Comparison of ENCODE assay signal across 6 fruit fly cellular contexts in genomic region chr3L:17971067-17971772, dm6.
TF ChIP-seq lines count a peak whose summit lies in the region.

No protein-coding gene starts in this region.

- TF ChIP-seq CTCF in whole organism, embryonic (GFP tag; optimal IDR thresholded peaks at IDR 0.05; lab: Kevin White, UChicago): no peak

TF ChIP-seq in whole organism, 6 proteins besides CTCF, POLR2A, EP300 and RAD21:
- TF ChIP-seq Dll (optimal IDR thresholded peaks at IDR 0.05; lab: Kevin White, UChicago) (peak; percentile 87), psq (optimal IDR thresholded peaks at IDR 0.05; lab: Kevin White, UChicago) (no peak), EcR (GFP tag; optimal IDR thresholded peaks at IDR 0.05; lab: Kevin White, UChicago) (peak; percentile 99)

TF ChIP-seq in whole organism, adult, 20 proteins besides CTCF, POLR2A, EP300 and RAD21 (continues in another document):
- TF ChIP-seq tj (GFP tag; optimal IDR thresholded peaks at IDR 0.05; lab: Kevin White, UChicago) (peak; percentile 72), CG11617 (GFP tag; optimal IDR thresholded peaks at IDR 0.05; lab: Kevin White, UChicago) (no peak), bab1 (GFP tag; optimal IDR thresholded peaks at IDR 0.05; lab: Kevin White, UChicago) (peak; percentile 43), Hr96 (GFP tag; optimal IDR thresholded peaks at IDR 0.05; lab: Kevin White, UChicago) (no peak), ovo (GFP tag; optimal IDR thresholded peaks at IDR 0.05; lab: Kevin White, UChicago) (no peak), Crg-1 (GFP tag; optimal IDR thresholded peaks at IDR 0.05; lab: Kevin White, UChicago) (no peak), Clk (GFP tag; optimal IDR thresholded peaks at IDR 0.05; lab: Kevin White, UChicago) (no peak), toe (GFP tag; optimal IDR thresholded peaks at IDR 0.05; lab: Kevin White, UChicago) (no peak), cnc (optimal IDR thresholded peaks at IDR 0.05; lab: Kevin White, UChicago) (no peak), CG14711 (tag; optimal IDR thresholded peaks at IDR 0.05; lab: Kevin White, UChicago) (no peak), CG7101 (tag; optimal IDR thresholded peaks at IDR 0.05; lab: Kevin White, UChicago) (peak; percentile 14), CG7045 (GFP tag; optimal IDR thresholded peaks at IDR 0.05; lab: Kevin White, UChicago) (peak; percentile 45), CG5204 (GFP tag; optimal IDR thresholded peaks at IDR 0.05; lab: Kevin White, UChicago) (no peak), CG1620 (GFP tag; optimal IDR thresholded peaks at IDR 0.05; lab: Kevin White, UChicago) (no peak), CG12768 (GFP tag; optimal IDR thresholded peaks at IDR 0.05; lab: Kevin White, UChicago) (peak; percentile 70), Mnt (GFP tag; optimal IDR thresholded peaks at IDR 0.05; lab: Kevin White, UChicago) (no peak), pad (GFP tag; optimal IDR thresholded peaks at IDR 0.05; lab: Kevin White, UChicago) (peak; percentile 42), cic (GFP tag; optimal IDR thresholded peaks at IDR 0.05; lab: Kevin White, UChicago) (peak; percentile 27)

TF ChIP-seq in whole organism, embryonic, 481 proteins besides CTCF, POLR2A, EP300 and RAD21 (continues in another document):
- peak; percentile 65 for TF ChIP-seq jing (GFP tag; optimal IDR thresholded peaks at IDR 0.05; lab: Kevin White, UChicago)
- TF ChIP-seq CG9727 (GFP tag; optimal IDR thresholded peaks at IDR 0.05; lab: Kevin White, UChicago): no peak
- no peak for TF ChIP-seq Dll (GFP tag; IDR thresholded peaks at IDR 0.05; lab: Robert Waterston, UW; ENCODE audit: partially characterized antibody)
- peak; percentile 50 for TF ChIP-seq PHDP (tag; optimal IDR thresholded peaks at IDR 0.05; lab: Kevin White, UChicago)
- no peak for TF ChIP-seq CG12942 (GFP tag; optimal IDR thresholded peaks at IDR 0.05; lab: Kevin White, UChicago)
- TF ChIP-seq Trl (optimal IDR thresholded peaks at IDR 0.05; lab: Kevin White, UChicago): peak; percentile 64 to 76
- TF ChIP-seq Trl (GFP tag; optimal IDR thresholded peaks at IDR 0.05; lab: Kevin White, UChicago): no peak
- no peak for TF ChIP-seq trh (GFP tag; optimal IDR thresholded peaks at IDR 0.05; lab: Kevin White, UChicago)
- TF ChIP-seq Dref (GFP tag; IDR thresholded peaks at IDR 0.05; lab: Robert Waterston, UW): no peak
- TF ChIP-seq sug (tag; optimal IDR thresholded peaks at IDR 0.05; lab: Kevin White, UChicago): peak; percentile 91
- peak; percentile 48 for TF ChIP-seq twi (tag; optimal IDR thresholded peaks at IDR 0.05; lab: Kevin White, UChicago)
- no peak for TF ChIP-seq NfI (GFP tag; optimal IDR thresholded peaks at IDR 0.05; lab: Kevin White, UChicago)
- no peak for TF ChIP-seq psq (GFP tag; optimal IDR thresholded peaks at IDR 0.05; lab: Kevin White, UChicago)
- no peak for TF ChIP-seq CG4617 (GFP tag; optimal IDR thresholded peaks at IDR 0.05; lab: Kevin White, UChicago; ENCODE audit: borderline replicate concordance)
- no peak for TF ChIP-seq D19B (GFP tag; optimal IDR thresholded peaks at IDR 0.05; lab: Kevin White, UChicago)
- no peak for TF ChIP-seq CHES-1-like (GFP tag; optimal IDR thresholded peaks at IDR 0.05; lab: Kevin White, UChicago)
- TF ChIP-seq B-H2 (GFP tag; optimal IDR thresholded peaks at IDR 0.05; lab: Kevin White, UChicago): peak; percentile 23
- no peak for TF ChIP-seq btn (GFP tag; optimal IDR thresholded peaks at IDR 0.05; lab: Kevin White, UChicago)
- no peak for TF ChIP-seq h (optimal IDR thresholded peaks at IDR 0.05; lab: Kevin White, UChicago)

TF ChIP-seq in whole organism, prepupa, 60 proteins besides CTCF, POLR2A, EP300 and RAD21 (continues in another document):
- TF ChIP-seq Lpt (GFP tag; optimal IDR thresholded peaks at IDR 0.05; lab: Kevin White, UChicago): peak; percentile 85
- no peak for TF ChIP-seq dac (GFP tag; optimal IDR thresholded peaks at IDR 0.05; lab: Kevin White, UChicago)
- peak; percentile 78 for TF ChIP-seq svp (GFP tag; lab: Kevin White, UChicago)
- TF ChIP-seq CG11902 (GFP tag; optimal IDR thresholded peaks at IDR 0.05; lab: Kevin White, UChicago): no peak
- TF ChIP-seq CG6854 (GFP tag; optimal IDR thresholded peaks at IDR 0.05; lab: Kevin White, UChicago): peak; percentile 95
- TF ChIP-seq Eip78C (GFP tag; lab: Kevin White, UChicago): peak; percentile 62
- TF ChIP-seq Hr38 (GFP tag; optimal IDR thresholded peaks at IDR 0.05; lab: Kevin White, UChicago): no peak
- peak; percentile 58; the same call in 2 of the 3 replicates for TF ChIP-seq CG8119 (GFP tag; IDR thresholded peaks at IDR 0.05; lab: Robert Waterston, UW)
- TF ChIP-seq pdm3 (GFP tag; optimal IDR thresholded peaks at IDR 0.05; lab: Kevin White, UChicago): no peak
- peak; percentile 48 for TF ChIP-seq Eip75B (GFP tag; optimal IDR thresholded peaks at IDR 0.05; lab: Kevin White, UChicago)
- peak; percentile 79 for TF ChIP-seq net (GFP tag; optimal IDR thresholded peaks at IDR 0.05; lab: Kevin White, UChicago)
- peak; percentile 17 for TF ChIP-seq CG10669 (GFP tag; optimal IDR thresholded peaks at IDR 0.05; lab: Kevin White, UChicago)
- peak; percentile 81 for TF ChIP-seq CG9139 (GFP tag; optimal IDR thresholded peaks at IDR 0.05; lab: Kevin White, UChicago)
- TF ChIP-seq CG6808 (GFP tag; optimal IDR thresholded peaks at IDR 0.05; lab: Kevin White, UChicago): peak; percentile 64
- TF ChIP-seq CG10631 (GFP tag; optimal IDR thresholded peaks at IDR 0.05; lab: Kevin White, UChicago): no peak
- peak; percentile 36 for TF ChIP-seq spab (GFP tag; optimal IDR thresholded peaks at IDR 0.05; lab: Kevin White, UChicago)
- TF ChIP-seq cyc (GFP tag; optimal IDR thresholded peaks at IDR 0.05; lab: Kevin White, UChicago): peak; percentile 22
- no peak for TF ChIP-seq fd59A (GFP tag; optimal IDR thresholded peaks at IDR 0.05; lab: Kevin White, UChicago)
- TF ChIP-seq Blimp-1 (GFP tag; optimal IDR thresholded peaks at IDR 0.05; lab: Kevin White, UChicago): peak; percentile 92

TF ChIP-seq in whole organism, pupa, 21 proteins besides CTCF, POLR2A, EP300 and RAD21:
- TF ChIP-seq CG12605 (GFP tag; IDR thresholded peaks at IDR 0.05; lab: Robert Waterston, UW): peak; percentile 85
- peak; percentile 58 for TF ChIP-seq CG8301 (tag; optimal IDR thresholded peaks at IDR 0.05; lab: Kevin White, UChicago)
- TF ChIP-seq CG14655 (GFP tag; optimal IDR thresholded peaks at IDR 0.05; lab: Kevin White, UChicago): peak; percentile 60
- peak; percentile 54 for TF ChIP-seq Snoo (tag; optimal IDR thresholded peaks at IDR 0.05; lab: Kevin White, UChicago)
- no peak for TF ChIP-seq CG9948 (tag; optimal IDR thresholded peaks at IDR 0.05; lab: Kevin White, UChicago)
- peak; percentile 39 for TF ChIP-seq gl (tag; optimal IDR thresholded peaks at IDR 0.05; lab: Kevin White, UChicago)
- peak; percentile 87 for TF ChIP-seq Ets98B (GFP tag; IDR thresholded peaks at IDR 0.05; lab: Robert Waterston, UW)
- TF ChIP-seq CG34367 (tag; optimal IDR thresholded peaks at IDR 0.05; lab: Kevin White, UChicago): peak; percentile 49
- TF ChIP-seq Pif1A (GFP tag; optimal IDR thresholded peaks at IDR 0.05; lab: Kevin White, UChicago): peak; percentile 39
- peak; percentile 91 for TF ChIP-seq CG32121 (GFP tag; IDR thresholded peaks at IDR 0.05; lab: Robert Waterston, UW)
- TF ChIP-seq CG15710 (tag; optimal IDR thresholded peaks at IDR 0.05; lab: Kevin White, UChicago): peak; percentile 45
- TF ChIP-seq CG8159 (tag; optimal IDR thresholded peaks at IDR 0.05; lab: Kevin White, UChicago): peak; percentile 38
- TF ChIP-seq D1 (tag; optimal IDR thresholded peaks at IDR 0.05; lab: Kevin White, UChicago): no peak
- TF ChIP-seq fd96Ca (GFP tag; IDR thresholded peaks at IDR 0.05; lab: Robert Waterston, UW): peak; percentile 81
- TF ChIP-seq CG17806 (tag; optimal IDR thresholded peaks at IDR 0.05; lab: Kevin White, UChicago): peak; percentile 7
- peak; percentile 88 for TF ChIP-seq CG13204 (GFP tag; optimal IDR thresholded peaks at IDR 0.05; lab: Kevin White, UChicago)
- TF ChIP-seq CG10348 (GFP tag; IDR thresholded peaks at IDR 0.05; lab: Robert Waterston, UW): no peak
- TF ChIP-seq Pif1B (GFP tag; optimal IDR thresholded peaks at IDR 0.05; lab: Kevin White, UChicago): peak; percentile 4
- TF ChIP-seq CG4496 (GFP tag; IDR thresholded peaks at IDR 0.05; lab: Robert Waterston, UW): peak; percentile 81
- peak; percentile 100 for TF ChIP-seq EcR (GFP tag; optimal IDR thresholded peaks at IDR 0.05; lab: Kevin White, UChicago)
- no peak for TF ChIP-seq rn (GFP tag; IDR thresholded peaks at IDR 0.05; lab: Robert Waterston, UW)

TF ChIP-seq in whole organism, wandering third instar larva, 38 proteins besides CTCF, POLR2A, EP300 and RAD21 (continues in another document):
- TF ChIP-seq rgr (GFP tag; optimal IDR thresholded peaks at IDR 0.05; lab: Kevin White, UChicago) (peak; percentile 44), dl (GFP tag; optimal IDR thresholded peaks at IDR 0.05; lab: Kevin White, UChicago; ENCODE audit: insufficient read depth in 1 of 2, partially characterized antibody in 2 of 2) (peak in 1 of 2 experiments; percentile 53), OdsH (GFP tag; optimal IDR thresholded peaks at IDR 0.05; lab: Kevin White, UChicago) (peak; percentile 34), br (GFP tag; optimal IDR thresholded peaks at IDR 0.05; lab: Kevin White, UChicago) (peak; percentile 38), brk (GFP tag; optimal IDR thresholded peaks at IDR 0.05; lab: Kevin White, UChicago) (no peak), woc (GFP tag; optimal IDR thresholded peaks at IDR 0.05; lab: Kevin White, UChicago) (peak; percentile 3), Dif (GFP tag; optimal IDR thresholded peaks at IDR 0.05; lab: Kevin White, UChicago; ENCODE audit: partially characterized antibody) (peak; percentile 12), Vsx2 (GFP tag; optimal IDR thresholded peaks at IDR 0.05; lab: Kevin White, UChicago; ENCODE audit: partially characterized antibody) (peak; percentile 42), Hr83 (GFP tag; optimal IDR thresholded peaks at IDR 0.05; lab: Kevin White, UChicago; ENCODE audit: poor library complexity, severe bottlenecking) (peak; percentile 83), Rel (GFP tag; optimal IDR thresholded peaks at IDR 0.05; lab: Kevin White, UChicago) (no peak), Rel (tag; optimal IDR thresholded peaks at IDR 0.05; lab: Kevin White, UChicago) (peak; percentile 92), Sp1 (GFP tag; optimal IDR thresholded peaks at IDR 0.05; lab: Kevin White, UChicago) (peak; percentile 76), Mio (GFP tag; optimal IDR thresholded peaks at IDR 0.05; lab: Kevin White, UChicago) (no peak), tai (GFP tag; optimal IDR thresholded peaks at IDR 0.05; lab: Kevin White, UChicago) (peak; percentile 74), Hnf4 (GFP tag; optimal IDR thresholded peaks at IDR 0.05; lab: Kevin White, UChicago) (peak; percentile 68), dmrt93B (GFP tag; optimal IDR thresholded peaks at IDR 0.05; lab: Kevin White, UChicago) (no peak), foxo (GFP tag; optimal IDR thresholded peaks at IDR 0.05; lab: Kevin White, UChicago) (peak in 1 of 2 experiments; percentile 38), sv (GFP tag; optimal IDR thresholded peaks at IDR 0.05; lab: Kevin White, UChicago) (no peak), Myc (optimal IDR thresholded peaks at IDR 0.05; lab: Kevin White, UChicago) (no peak), CG32264 (GFP tag; optimal IDR thresholded peaks at IDR 0.05; lab: Kevin White, UChicago) (no peak), HLH106 (tag; optimal IDR thresholded peaks at IDR 0.05; lab: Kevin White, UChicago) (peak; percentile 23), pan (optimal IDR thresholded peaks at IDR 0.05; lab: Kevin White, UChicago) (no peak)
